Worm (Caenorhabditis elegans): ENCODE measurements around the gene cdkr-3.

DNA sequence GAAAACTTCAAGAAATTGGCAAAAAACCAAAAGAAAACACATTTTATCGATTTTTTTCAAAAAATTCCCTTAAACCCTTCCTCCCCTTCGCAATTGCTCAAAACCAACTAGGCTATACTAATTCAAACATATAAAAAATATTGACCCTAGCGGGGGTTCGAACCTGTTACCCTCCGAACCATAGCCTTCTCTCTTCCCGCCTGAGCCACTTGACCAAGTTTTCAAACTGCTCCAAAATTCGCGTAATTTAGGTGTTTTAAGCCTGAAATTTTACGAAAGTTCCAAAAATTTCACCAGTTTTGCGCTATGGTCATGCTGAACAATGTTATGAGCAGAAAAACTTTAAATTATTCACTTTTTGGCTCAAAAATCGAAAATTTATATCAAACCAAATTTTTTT lies 35.5 kb upstream of the cdkr-3 start:
- TF ChIP-seq lsy-2 (tag; optimal IDR thresholded peaks at IDR 0.05) (no peak), nhr-76 (tag; optimal IDR thresholded peaks at IDR 0.05) (no peak), flh-1 (GFP tag; optimal IDR thresholded peaks at IDR 0.05) (no peak), elt-3 (tag; optimal IDR thresholded peaks at IDR 0.05) (no peak), snpc-4 (tag; optimal IDR thresholded peaks at IDR 0.05) (no peak), elt-1 (tag; optimal IDR thresholded peaks at IDR 0.05; ENCODE audit: borderline replicate concordance, insufficient read depth) (no peak), nhr-12 (tag; optimal IDR thresholded peaks at IDR 0.05) (no peak)

All from whole organism, mixed stage, embryonic.